Fruit fly (Drosophila melanogaster) whole organism: ENCODE data around the gene naz.

Experiments used
- CG8478 ChIP-seq: fragments of >200 bp; optimal IDR thresholded peaks from 2 replicates; lab custom pipeline; 2018; ENCODE audit warnings: inconsistent platforms
- EcR ChIP-seq, 2 experiments: fragments of >200 bp; optimal IDR thresholded peaks; 2 replicates each; lab custom pipeline; 2017; ENCODE audit warnings: missing biosample characterization in 2 of 2, missing genetic modification characterization in 2 of 2, missing genetic modification reagents in 2 of 2
- psq ChIP-seq: fragments of >200 bp; optimal IDR thresholded peaks from 2 replicates; lab custom pipeline; 2017
- usp ChIP-seq: fragments of >200 bp; optimal IDR thresholded peaks from 2 replicates; lab custom pipeline; 2017; ENCODE audit warnings: missing biosample characterization, missing genetic modification characterization, mixed read lengths

DNA sequence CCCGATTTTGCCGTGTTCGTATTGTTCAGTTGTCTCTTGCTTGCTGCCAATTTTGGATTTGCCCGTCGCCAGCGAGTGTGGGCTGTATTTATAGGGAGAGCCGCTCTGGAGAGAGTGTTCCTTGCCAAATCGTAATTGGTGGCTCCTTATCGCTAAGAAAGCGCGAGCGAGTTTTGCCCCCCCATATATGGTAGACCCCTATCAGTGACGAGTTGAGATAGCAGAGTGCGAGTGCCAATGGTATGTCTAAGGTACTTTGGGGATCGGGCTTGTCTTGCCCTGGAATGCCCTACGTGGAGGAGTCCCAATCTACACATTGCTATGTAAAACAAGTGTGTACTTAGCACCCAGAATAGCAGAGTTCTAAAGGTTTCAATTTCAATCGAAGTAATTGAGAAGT, 49.2 kb downstream of the naz start, which contains the start of gene CG7142:
- TF ChIP-seq usp (GFP tag; lab: Kevin White, UChicago) (no peak), EcR (GFP tag; optimal IDR thresholded peaks at IDR 0.05; lab: Kevin White, UChicago) (no peak), psq (lab: Kevin White, UChicago) (no peak), CG8478 (no peak)
